Fruit fly (Drosophila melanogaster) whole organism, pupa: ENCODE measurements around the gene Ufsp2.

Experiments
- CG10348 ChIP-seq: fragments of 200-800 bp; sonication (Bioruptor generic); IDR thresholded peaks from 2 replicates; pipeline ENCODE4 v1.3.6; 2022; ENCODE audit warnings: missing biosample characterization, missing genetic modification characterization
- CG12605 ChIP-seq: fragments of 200-800 bp; sonication (Bioruptor generic); IDR thresholded peaks from 2 replicates; pipeline ENCODE4 v1.3.6; 2022; ENCODE audit warnings: missing biosample characterization, missing genetic modification characterization
- CG13204 ChIP-seq: fragments of 200-800 bp; sonication (Bioruptor generic); optimal IDR thresholded peaks from 2 replicates; lab custom pipeline; 2018; ENCODE audit warnings: missing biosample characterization, mild to moderate bottlenecking, missing genetic modification characterization, moderate library complexity
- CG14655 ChIP-seq: fragments of 200-800 bp; sonication (Bioruptor generic); optimal IDR thresholded peaks from 3 replicates; lab custom pipeline; 2017; ENCODE audit warnings: mild to moderate bottlenecking, missing biosample characterization, missing genetic modification reagents, missing genetic modification characterization
- CG15710 ChIP-seq: fragments of 200-800 bp; sonication (Bioruptor generic); optimal IDR thresholded peaks from 2 replicates; lab custom pipeline; 2018; ENCODE audit warnings: missing biosample characterization, mild to moderate bottlenecking, missing genetic modification characterization, moderate library complexity
- CG17806 ChIP-seq: fragments of 200-800 bp; sonication (Bioruptor generic); optimal IDR thresholded peaks from 2 replicates; lab custom pipeline; 2018; ENCODE audit warnings: missing biosample characterization, mild to moderate bottlenecking, missing genetic modification characterization, moderate library complexity
- CG32121 ChIP-seq: fragments of 200-800 bp; sonication (Bioruptor generic); IDR thresholded peaks from 2 replicates; pipeline ENCODE4 v1.3.6; 2022; ENCODE audit warnings: missing biosample characterization, missing genetic modification characterization
- CG34367 ChIP-seq: fragments of 200-800 bp; sonication (Bioruptor generic); optimal IDR thresholded peaks from 2 replicates; lab custom pipeline; 2018; ENCODE audit warnings: missing biosample characterization, mild to moderate bottlenecking, missing genetic modification characterization
- CG4496 ChIP-seq: fragments of 200-800 bp; sonication (Bioruptor generic); IDR thresholded peaks from 3 replicates; pipeline ENCODE4 v1.3.6; 2022; ENCODE audit warnings: missing biosample characterization, missing genetic modification characterization
- CG8159 ChIP-seq: fragments of 200-800 bp; sonication (Bioruptor generic); optimal IDR thresholded peaks from 3 replicates; lab custom pipeline; 2018; ENCODE audit warnings: missing biosample characterization, mild to moderate bottlenecking, missing genetic modification characterization, moderate library complexity
- CG8301 ChIP-seq: fragments of 200-800 bp; sonication (Bioruptor generic); optimal IDR thresholded peaks from 2 replicates; lab custom pipeline; 2018; ENCODE audit warnings: missing biosample characterization, mild to moderate bottlenecking, missing genetic modification characterization
- CG9948 ChIP-seq: fragments of 200-800 bp; sonication (Bioruptor generic); optimal IDR thresholded peaks from 2 replicates; lab custom pipeline; 2018; ENCODE audit warnings: missing biosample characterization, mild to moderate bottlenecking, missing genetic modification characterization, moderate library complexity
- D1 ChIP-seq: fragments of 200-800 bp; sonication (Bioruptor generic); optimal IDR thresholded peaks from 2 replicates; lab custom pipeline; 2018; ENCODE audit warnings: missing biosample characterization, mild to moderate bottlenecking, missing genetic modification characterization, moderate library complexity
- EcR ChIP-seq: fragments of 200-800 bp; sonication (Bioruptor generic); optimal IDR thresholded peaks from 3 replicates; lab custom pipeline; 2019; ENCODE audit warnings: missing biosample characterization, missing genetic modification characterization, mild to moderate bottlenecking, moderate library complexity, missing genetic modification reagents
- Ets98B ChIP-seq: fragments of 200-800 bp; sonication (Bioruptor generic); IDR thresholded peaks from 2 replicates; pipeline ENCODE4 v1.3.6; 2022; ENCODE audit warnings: missing biosample characterization, missing genetic modification characterization
- Pif1A ChIP-seq: fragments of 200-800 bp; sonication (Bioruptor generic); optimal IDR thresholded peaks from 3 replicates; lab custom pipeline; 2016; ENCODE audit warnings: missing biosample characterization, missing genetic modification characterization
- Pif1B ChIP-seq: fragments of 200-800 bp; sonication (Bioruptor generic); optimal IDR thresholded peaks from 3 replicates; lab custom pipeline; 2016; ENCODE audit warnings: missing biosample characterization, missing genetic modification characterization
- Snoo ChIP-seq: fragments of 200-800 bp; sonication (Bioruptor generic); optimal IDR thresholded peaks from 3 replicates; lab custom pipeline; 2017; ENCODE audit warnings: missing biosample characterization, mild to moderate bottlenecking, missing genetic modification characterization, inconsistent platforms
- fd96Ca ChIP-seq: fragments of 200-800 bp; sonication (Bioruptor generic); IDR thresholded peaks from 3 replicates; pipeline ENCODE4 v1.3.6; 2022; ENCODE audit warnings: missing biosample characterization, missing genetic modification characterization
- gl ChIP-seq: fragments of 200-800 bp; sonication (Bioruptor generic); optimal IDR thresholded peaks from 2 replicates; lab custom pipeline; 2018; ENCODE audit warnings: missing biosample characterization, mild to moderate bottlenecking, missing genetic modification characterization
- rn ChIP-seq: fragments of 200-800 bp; sonication (Bioruptor generic); IDR thresholded peaks from 2 replicates; pipeline ENCODE4 v1.3.6; 2022; ENCODE audit warnings: missing biosample characterization, missing genetic modification characterization

The Ufsp2 gene

dm6 chr3L:15547187-15547790, 29.1 kb upstream of the Ufsp2 start:
- no peak for TF ChIP-seq D1 (tag; lab: Kevin White, UChicago)
- TF ChIP-seq CG10348 (GFP tag; lab: Robert Waterston, UW) = no peak
- TF ChIP-seq EcR = no peak
- no peak for TF ChIP-seq CG9948 (tag; lab: Kevin White, UChicago)
- TF ChIP-seq CG8159 (tag; lab: Kevin White, UChicago) = no peak
- TF ChIP-seq CG32121 (GFP tag; lab: Robert Waterston, UW) = no peak

- TF ChIP-seq Ets98B (no peak), EcR (no peak), fd96Ca (GFP tag; lab: Robert Waterston, UW) (no peak), gl (no peak), CG8159 (tag; lab: Kevin White, UChicago) (no peak), CG14655 (GFP tag; lab: Kevin White, UChicago) (no peak), rn (GFP tag; lab: Robert Waterston, UW) (no peak), CG9948 (tag; lab: Kevin White, UChicago) (no peak), CG13204 (GFP tag; lab: Kevin White, UChicago) (no peak), CG4496 (no peak), CG12605 (GFP tag; lab: Robert Waterston, UW) (no peak), CG8301 (tag; lab: Kevin White, UChicago) (no peak), CG10348 (GFP tag; lab: Robert Waterston, UW) (no peak), Pif1B (GFP tag; lab: Kevin White, UChicago) (no peak), CG34367 (no peak), Pif1A (GFP tag; lab: Kevin White, UChicago) (no peak), CG17806 (tag; lab: Kevin White, UChicago) (no peak), CG15710 (no peak)
These were observed 27.5 kb upstream of the Ufsp2 start for dm6 chr3L:15548843-15549242.

dm6 chr3L:15553993-15554644, 22.3 kb upstream of the Ufsp2 start, which contains the start of gene AGO2:
Gene AGO2, plus strand, starts transcription at chr3L:15554113.
- TF ChIP-seq CG15710 (peak; percentile 25), CG10348 (GFP tag; lab: Robert Waterston, UW) (no peak), CG17806 (tag; lab: Kevin White, UChicago) (no peak), rn (GFP tag; lab: Robert Waterston, UW) (peak; percentile 82), gl (peak; percentile 99), EcR (peak; percentile 44), D1 (tag; lab: Kevin White, UChicago) (peak; percentile 64), Snoo (tag; lab: Kevin White, UChicago) (no peak), CG14655 (GFP tag; lab: Kevin White, UChicago) (peak; percentile 94), CG12605 (GFP tag; lab: Robert Waterston, UW) (peak; percentile 92), fd96Ca (GFP tag; lab: Robert Waterston, UW) (no peak), CG34367 (no peak), CG8159 (tag; lab: Kevin White, UChicago) (peak; percentile 75), Ets98B (peak; percentile 94), CG9948 (tag; lab: Kevin White, UChicago) (peak; percentile 51), CG32121 (GFP tag; lab: Robert Waterston, UW) (peak; percentile 93), CG4496 (peak; percentile 96), CG8301 (tag; lab: Kevin White, UChicago) (peak; percentile 90), Pif1B (GFP tag; lab: Kevin White, UChicago) (no peak), Pif1A (GFP tag; lab: Kevin White, UChicago) (peak; percentile 89), CG13204 (GFP tag; lab: Kevin White, UChicago) (no peak)

dm6 chr3L:15562727-15563057, 13.7 kb upstream of the Ufsp2 start:
- TF ChIP-seq CG8159 (tag; lab: Kevin White, UChicago) = no peak
- no peak for TF ChIP-seq CG34367
- no peak for TF ChIP-seq D1 (tag; lab: Kevin White, UChicago)
- TF ChIP-seq EcR = no peak
- TF ChIP-seq CG10348 (GFP tag; lab: Robert Waterston, UW) = no peak
- no peak for TF ChIP-seq Ets98B
- no peak for TF ChIP-seq CG17806 (tag; lab: Kevin White, UChicago)
- TF ChIP-seq rn (GFP tag; lab: Robert Waterston, UW) = no peak
- no peak for TF ChIP-seq CG32121 (GFP tag; lab: Robert Waterston, UW)
- no peak for TF ChIP-seq CG14655 (GFP tag; lab: Kevin White, UChicago)
- no peak; the same call in 2 of the 3 replicates for TF ChIP-seq CG4496
- TF ChIP-seq Pif1B (GFP tag; lab: Kevin White, UChicago) = no peak
- no peak for TF ChIP-seq CG12605 (GFP tag; lab: Robert Waterston, UW)
- no peak for TF ChIP-seq Pif1A (GFP tag; lab: Kevin White, UChicago)
- TF ChIP-seq CG9948 (tag; lab: Kevin White, UChicago) = no peak
- no peak for TF ChIP-seq CG8301 (tag; lab: Kevin White, UChicago)
- TF ChIP-seq fd96Ca (GFP tag; lab: Robert Waterston, UW) = no peak

- peak; percentile 25 for TF ChIP-seq CG8159 (tag; lab: Kevin White, UChicago)
- peak; percentile 71; the same call in 2 of the 3 replicates for TF ChIP-seq CG4496
- no peak for TF ChIP-seq CG10348 (GFP tag; lab: Robert Waterston, UW)
- peak; percentile 45 for TF ChIP-seq D1 (tag; lab: Kevin White, UChicago)
- no peak for TF ChIP-seq CG13204 (GFP tag; lab: Kevin White, UChicago)
- peak; percentile 3 for TF ChIP-seq CG8301 (tag; lab: Kevin White, UChicago)
- TF ChIP-seq gl = no peak
- TF ChIP-seq Ets98B = peak; percentile 62
- 0 out of 2 replicates have a peak, but pooled peaks have one; percentile 51 for TF ChIP-seq CG12605 (GFP tag; lab: Robert Waterston, UW)
- peak; percentile 58 for TF ChIP-seq CG17806 (tag; lab: Kevin White, UChicago)
- no peak for TF ChIP-seq Pif1B (GFP tag; lab: Kevin White, UChicago)
- peak; percentile 51 for TF ChIP-seq CG15710
- TF ChIP-seq Snoo (tag; lab: Kevin White, UChicago) = peak; percentile 42
- peak; percentile 9 for TF ChIP-seq CG34367
- peak; percentile 57; the same call in 1 of the 2 replicates for TF ChIP-seq CG32121 (GFP tag; lab: Robert Waterston, UW)
- TF ChIP-seq CG9948 (tag; lab: Kevin White, UChicago) = peak; percentile 58
- no peak for TF ChIP-seq rn (GFP tag; lab: Robert Waterston, UW)
- 0 out of 3 replicates have a peak, but pooled peaks have one; percentile 49 for TF ChIP-seq fd96Ca (GFP tag; lab: Robert Waterston, UW)
These were observed 13.1 kb upstream of the Ufsp2 start, which contains the start of the genes CG7739 and SCCRO for dm6 chr3L:15563058-15563850. Gene CG7739, minus strand, starts transcription at chr3L:15563065. Gene SCCRO, plus strand, starts transcription at chr3L:15563427.
